Fruit fly (Drosophila melanogaster) whole organism, prepupa: Measurements from ENCODE around the gene CG7457.

Source experiments
- Blimp-1 ChIP-seq: fragments of 200-800 bp; sonication (Bioruptor generic); optimal IDR thresholded peaks from 3 replicates; lab custom pipeline; 2017; ENCODE audit warnings: missing biosample characterization, missing genetic modification characterization, mild to moderate bottlenecking, moderate library complexity, missing genetic modification reagents
- CG1621 ChIP-seq: fragments of 200-800 bp; sonication (Bioruptor generic); optimal IDR thresholded peaks from 3 replicates; lab custom pipeline; 2018; ENCODE audit warnings: missing biosample characterization, mild to moderate bottlenecking, missing genetic modification characterization
- Eip93F ChIP-seq: fragments of 200-800 bp; sonication (Bioruptor generic); optimal IDR thresholded peaks from 2 replicates; lab custom pipeline; 2016; ENCODE audit warnings: missing biosample characterization, mild to moderate bottlenecking, missing genetic modification characterization
- Gug ChIP-seq: fragments of 200-800 bp; sonication (Bioruptor generic); IDR thresholded peaks from 2 replicates; pipeline ENCODE4 v1.3.6; 2022; ENCODE audit warnings: missing biosample characterization, missing genetic modification characterization
- Hr38 ChIP-seq: sonication (Bioruptor generic); optimal IDR thresholded peaks from 2 replicates; lab custom pipeline; 2016; ENCODE audit warnings: missing biosample characterization, missing genetic modification characterization
- Hr4 ChIP-seq: fragments of 200-800 bp; sonication (Bioruptor generic); optimal IDR thresholded peaks from 3 replicates; lab custom pipeline; 2016; ENCODE audit warnings: missing biosample characterization, missing genetic modification characterization
- Lpt ChIP-seq: fragments of 200-800 bp; sonication (Bioruptor generic); optimal IDR thresholded peaks from 3 replicates; lab custom pipeline; 2016; ENCODE audit warnings: missing biosample characterization, missing genetic modification characterization
- lz ChIP-seq: fragments of 200-800 bp; sonication (Bioruptor generic); optimal IDR thresholded peaks from 3 replicates; lab custom pipeline; 2016; ENCODE audit warnings: missing biosample characterization, missing genetic modification characterization
- topi ChIP-seq: fragments of 200-800 bp; sonication (Bioruptor generic); optimal IDR thresholded peaks from 3 replicates; lab custom pipeline; 2016; ENCODE audit warnings: missing biosample characterization, missing genetic modification characterization

dm6 chr3L:7754109-7754508 lies 27.8 kb upstream of the CG7457 start, which contains the start of gene CG7409:
- TF ChIP-seq Eip93F (GFP tag; lab: Kevin White, UChicago) (no peak), Lpt (GFP tag; lab: Kevin White, UChicago) (no peak), Hr38 (GFP tag; lab: Kevin White, UChicago) (no peak), lz (GFP tag; lab: Kevin White, UChicago) (no peak), Hr4 (GFP tag; lab: Kevin White, UChicago) (no peak), Gug (no peak), CG1621 (no peak), Blimp-1 (GFP tag; lab: Kevin White, UChicago) (no peak), topi (GFP tag; lab: Kevin White, UChicago) (no peak)
